Worm (Caenorhabditis elegans) whole organism, L2 larva: ENCODE results near the gene prkl-1.

ENCODE experiments used
- F13H6.1 ChIP-seq: sonication (generic microtip); optimal IDR thresholded peaks from 2 replicates; lab custom pipeline; 2016; ENCODE audit warnings: missing genetic modification characterization, missing compliant biosample characterization
- Y55F3AM.14 ChIP-seq: fragments of 200-800 bp; sonication (Bioruptor generic); optimal IDR thresholded peaks from 2 replicates; lab custom pipeline; 2018; ENCODE audit warnings: mild to moderate bottlenecking, missing genetic modification characterization, missing compliant biosample characterization
- alr-1 ChIP-seq: fragments of 150-350 bp; optimal IDR thresholded peaks from 2 replicates; lab custom pipeline; 2014; ENCODE audit warnings: missing biosample characterization, missing genetic modification characterization
- ama-1 ChIP-seq: fragments of 150-350 bp; optimal IDR thresholded peaks from 2 replicates; lab custom pipeline; 2018; ENCODE audit warnings: inconsistent platforms
- blmp-1 ChIP-seq: sonication (generic microtip); optimal IDR thresholded peaks from 2 replicates; lab custom pipeline; 2017; ENCODE audit warnings: missing genetic modification characterization, mild to moderate bottlenecking, missing compliant biosample characterization, antibody characterized with exemption, moderate library complexity; ENCODE audit not compliant: insufficient read depth
- ceh-16 ChIP-seq: fragments of 150-350 bp; optimal IDR thresholded peaks from 2 replicates; lab custom pipeline; 2014; ENCODE audit warnings: missing biosample characterization, missing genetic modification characterization
- ceh-82 ChIP-seq: fragments of 150-350 bp; optimal IDR thresholded peaks from 2 replicates; lab custom pipeline; 2014; ENCODE audit warnings: missing biosample characterization, missing genetic modification characterization
- dmd-4 ChIP-seq: sonication (generic microtip); optimal IDR thresholded peaks from 2 replicates; lab custom pipeline; 2017; ENCODE audit warnings: missing biosample characterization, missing genetic modification characterization
- elt-1 ChIP-seq: fragments of 150-350 bp; optimal IDR thresholded peaks from 2 replicates; lab custom pipeline; 2014; ENCODE audit warnings: missing biosample characterization, missing genetic modification characterization
- elt-3 ChIP-seq: sonication (generic microtip); optimal IDR thresholded peaks from 2 replicates; lab custom pipeline; 2017; ENCODE audit warnings: missing biosample characterization, missing genetic modification characterization
- fos-1 ChIP-seq: fragments of 150-350 bp; optimal IDR thresholded peaks from 2 replicates; lab custom pipeline; 2014; ENCODE audit warnings: missing biosample characterization, missing genetic modification characterization
- gmeb-1 ChIP-seq: fragments of 150-350 bp; optimal IDR thresholded peaks from 2 replicates; lab custom pipeline; 2014; ENCODE audit warnings: missing biosample characterization, missing genetic modification characterization
- lin-11 ChIP-seq: fragments of 150-350 bp; sonication (generic microtip); optimal IDR thresholded peaks from 2 replicates; lab custom pipeline; 2014; ENCODE audit warnings: missing biosample characterization, missing genetic modification characterization, inconsistent platforms, mixed read lengths
- lin-13 ChIP-seq: fragments of 150-350 bp; optimal IDR thresholded peaks from 2 replicates; lab custom pipeline; 2014; ENCODE audit warnings: missing biosample characterization, missing genetic modification reagents, missing genetic modification characterization
- lin-39 ChIP-seq: fragments of 150-350 bp; optimal IDR thresholded peaks from 2 replicates; lab custom pipeline; 2014; ENCODE audit warnings: missing biosample characterization, missing genetic modification reagents, missing genetic modification characterization
- lsy-2 ChIP-seq, 2 experiments: fragments of 150-350 bp in 1 of 2; sonication (generic microtip) in 1 of 2; optimal IDR thresholded peaks; 2 replicates each; lab custom pipeline; 2014 to 2017; ENCODE audit warnings: missing biosample characterization in 2 of 2, missing genetic modification characterization in 2 of 2
- mab-5 ChIP-seq: fragments of 150-350 bp; optimal IDR thresholded peaks from 2 replicates; lab custom pipeline; 2014; ENCODE audit warnings: missing biosample characterization, missing genetic modification characterization
- mbf-1 ChIP-seq: sonication (generic microtip); optimal IDR thresholded peaks from 2 replicates; lab custom pipeline; 2017; ENCODE audit warnings: missing biosample characterization, missing genetic modification characterization
- mdl-1 ChIP-seq, 2 experiments: fragments of 150-350 bp in 1 of 2; sonication (generic microtip) in 1 of 2; optimal IDR thresholded peaks; 2 replicates each; lab custom pipeline; 2017; ENCODE audit warnings: missing biosample characterization in 2 of 2, missing genetic modification characterization in 2 of 2
- nhr-10 ChIP-seq: sonication (generic microtip); optimal IDR thresholded peaks from 2 replicates; lab custom pipeline; 2017; ENCODE audit warnings: missing biosample characterization, missing genetic modification characterization
- nhr-11 ChIP-seq: fragments of 150-350 bp; optimal IDR thresholded peaks from 2 replicates; lab custom pipeline; 2014; ENCODE audit warnings: missing biosample characterization, missing genetic modification characterization
- nhr-12 ChIP-seq: fragments of 150-350 bp; optimal IDR thresholded peaks from 2 replicates; lab custom pipeline; 2014; ENCODE audit warnings: missing biosample characterization, missing genetic modification characterization
- nhr-129 ChIP-seq: fragments of 150-350 bp; optimal IDR thresholded peaks from 2 replicates; lab custom pipeline; 2014; ENCODE audit warnings: missing biosample characterization, missing genetic modification characterization
- nhr-21 ChIP-seq: fragments of 150-350 bp; optimal IDR thresholded peaks from 2 replicates; lab custom pipeline; 2014; ENCODE audit warnings: missing biosample characterization, missing genetic modification characterization
- nhr-23 ChIP-seq: fragments of 150-350 bp; optimal IDR thresholded peaks from 2 replicates; lab custom pipeline; 2014; ENCODE audit warnings: missing biosample characterization, missing genetic modification reagents, missing genetic modification characterization
- nhr-237 ChIP-seq: fragments of 150-350 bp; optimal IDR thresholded peaks from 2 replicates; lab custom pipeline; 2014; ENCODE audit warnings: missing biosample characterization, missing genetic modification characterization
- nhr-77 ChIP-seq: fragments of 150-350 bp; optimal IDR thresholded peaks from 2 replicates; lab custom pipeline; 2014; ENCODE audit warnings: missing biosample characterization, missing genetic modification characterization
- peb-1 ChIP-seq: fragments of 150-350 bp; optimal IDR thresholded peaks from 2 replicates; lab custom pipeline; 2014; ENCODE audit warnings: missing biosample characterization, missing genetic modification characterization
- sem-4 ChIP-seq: fragments of 150-350 bp; optimal IDR thresholded peaks from 2 replicates; lab custom pipeline; 2014; ENCODE audit warnings: missing biosample characterization, missing genetic modification reagents, missing genetic modification characterization
- skn-1 ChIP-seq: sonication (generic microtip); optimal IDR thresholded peaks from 2 replicates; lab custom pipeline; 2017; ENCODE audit warnings: missing biosample characterization, missing genetic modification characterization
- sma-9 ChIP-seq, 2 experiments: fragments of 150-350 bp in 1 of 2; sonication (generic microtip) in 1 of 2; optimal IDR thresholded peaks; 2 replicates each; lab custom pipeline; 2014 to 2016; ENCODE audit warnings: missing genetic modification characterization in 2 of 2, mild to moderate bottlenecking in 1 of 2, missing biosample characterization in 1 of 2, missing compliant biosample characterization in 1 of 2, missing genetic modification reagents in 1 of 2, moderate library complexity in 1 of 2
- unc-39 ChIP-seq: fragments of 150-350 bp; optimal IDR thresholded peaks from 2 replicates; lab custom pipeline; 2014; ENCODE audit warnings: missing biosample characterization, missing genetic modification characterization
- unc-55 ChIP-seq: fragments of 150-350 bp; sonication (generic microtip); optimal IDR thresholded peaks from 3 replicates; lab custom pipeline; 2014; ENCODE audit warnings: missing biosample characterization, missing genetic modification reagents, missing genetic modification characterization
- unc-62 ChIP-seq: fragments of 150-350 bp; optimal IDR thresholded peaks from 2 replicates; lab custom pipeline; 2014; ENCODE audit warnings: missing biosample characterization, missing genetic modification reagents, missing genetic modification characterization
- ztf-11 ChIP-seq: sonication (generic microtip); optimal IDR thresholded peaks from 2 replicates; lab custom pipeline; 2017; ENCODE audit warnings: missing biosample characterization, missing genetic modification characterization

Gene prkl-1

DNA sequence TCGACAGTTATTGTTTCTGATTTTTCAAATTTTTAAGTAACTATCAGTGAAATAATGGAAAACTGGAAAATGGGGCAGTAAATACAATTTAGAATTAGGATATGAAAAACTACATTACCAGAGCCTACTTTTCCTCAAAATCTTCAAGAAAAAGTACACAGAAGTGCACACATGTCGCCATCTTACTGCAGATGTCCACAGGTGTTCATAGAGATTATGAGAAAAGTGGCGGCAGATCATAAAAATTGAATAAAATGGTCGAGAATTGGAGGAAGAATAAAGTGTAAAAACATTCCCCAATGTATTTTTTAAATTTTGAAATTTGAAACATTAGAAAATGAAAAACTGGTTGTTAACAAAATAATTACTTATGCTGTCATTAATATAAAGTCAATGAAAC is 11.2 kb upstream of the prkl-1 start:
- TF ChIP-seq skn-1 (tag; lab: Kevin White, UChicago) (no peak), mab-5 (tag; lab: Kevin White, UChicago) (no peak), sem-4 (tag; lab: Kevin White, UChicago) (no peak), ama-1 (lab: Kevin White, UChicago) (no peak), nhr-21 (tag; lab: Kevin White, UChicago) (no peak), lin-13 (no peak), elt-3 (tag; lab: Kevin White, UChicago) (no peak), elt-1 (no peak), ceh-82 (tag; lab: Kevin White, UChicago) (no peak)

DNA sequence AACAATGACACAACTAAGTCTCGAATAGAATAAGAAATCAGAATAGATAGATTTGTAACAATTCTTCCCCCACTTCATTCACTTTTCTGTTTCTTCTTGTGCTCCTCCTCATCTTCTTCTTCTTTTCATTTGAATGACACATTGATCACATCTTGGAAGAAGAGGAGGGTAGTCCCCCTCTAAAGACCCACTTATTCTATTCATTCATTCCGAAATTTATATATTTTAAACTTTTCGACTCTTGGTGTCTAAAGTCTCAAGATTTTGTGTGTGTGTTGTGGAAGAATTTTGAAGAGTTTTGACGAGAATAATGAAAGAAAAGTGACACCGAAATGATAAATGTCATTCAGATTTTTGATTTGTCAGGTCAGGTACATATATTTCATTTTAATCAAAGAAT is 4.3 kb upstream of the prkl-1 start:
- TF ChIP-seq nhr-10 (no peak), dmd-4 (no peak), nhr-77 (tag; lab: Kevin White, UChicago) (no peak), mdl-1 (tag; optimal IDR thresholded peaks at IDR 0.05; lab: Kevin White, UChicago) (no peak), alr-1 (tag; lab: Kevin White, UChicago) (no peak)

- TF ChIP-seq peb-1 (tag; lab: Kevin White, UChicago): no peak
- no peak for TF ChIP-seq lin-11 (tag; lab: Kevin White, UChicago)
- no peak for TF ChIP-seq nhr-77 (tag; lab: Kevin White, UChicago)
- no peak for TF ChIP-seq lsy-2 (tag; optimal IDR thresholded peaks at IDR 0.05; lab: Kevin White, UChicago)
- no peak for TF ChIP-seq mab-5 (tag; lab: Kevin White, UChicago)
- no peak for TF ChIP-seq unc-62 (GFP tag; lab: Kevin White, UChicago)
- TF ChIP-seq nhr-21 (tag; lab: Kevin White, UChicago): no peak
- TF ChIP-seq dmd-4: no peak
- no peak for TF ChIP-seq Y55F3AM.14 (GFP tag; lab: Kevin White, UChicago)
- no peak for TF ChIP-seq fos-1
- TF ChIP-seq unc-39 (tag; lab: Kevin White, UChicago): no peak
- no peak for TF ChIP-seq mbf-1
- no peak for TF ChIP-seq ztf-11
- TF ChIP-seq nhr-129 (tag; lab: Kevin White, UChicago): no peak
- no peak for TF ChIP-seq alr-1 (tag; lab: Kevin White, UChicago)
- no peak for TF ChIP-seq ama-1 (lab: Kevin White, UChicago)
- TF ChIP-seq lin-39 (tag; lab: Kevin White, UChicago): no peak
These were observed 2.0 kb downstream of the prkl-1 start for ce11 chrIV:6984449-6985380.

- TF ChIP-seq nhr-12 (tag; lab: Kevin White, UChicago): no peak
- no peak for TF ChIP-seq nhr-11 (tag; lab: Kevin White, UChicago)
- TF ChIP-seq ceh-16: no peak
- no peak for TF ChIP-seq sma-9 (GFP tag; optimal IDR thresholded peaks at IDR 0.05; lab: Kevin White, UChicago)
- no peak for TF ChIP-seq sma-9 (tag; optimal IDR thresholded peaks at IDR 0.05; lab: Kevin White, UChicago)
- TF ChIP-seq fos-1: no peak
- TF ChIP-seq lin-13: no peak
- no peak for TF ChIP-seq nhr-23
- TF ChIP-seq sem-4 (tag; lab: Kevin White, UChicago): no peak
- no peak for TF ChIP-seq nhr-237 (tag; lab: Kevin White, UChicago)
- no peak for TF ChIP-seq nhr-129 (tag; lab: Kevin White, UChicago)
- TF ChIP-seq mdl-1 (tag; optimal IDR thresholded peaks at IDR 0.05; lab: Kevin White, UChicago): no peak
- no peak for TF ChIP-seq blmp-1 (tag; lab: Kevin White, UChicago)
- no peak for TF ChIP-seq unc-55 (GFP tag; lab: Kevin White, UChicago)
- no peak for TF ChIP-seq F13H6.1 (tag; lab: Kevin White, UChicago)
- TF ChIP-seq ztf-11: no peak
- no peak for TF ChIP-seq gmeb-1
- no peak for TF ChIP-seq mbf-1
These were observed 8.1 kb downstream of the prkl-1 start for ce11 chrIV:6978625-6979024.
